Worm (Caenorhabditis elegans): ENCODE measurements around the gene M106.2.

The M106.2 gene

DNA sequence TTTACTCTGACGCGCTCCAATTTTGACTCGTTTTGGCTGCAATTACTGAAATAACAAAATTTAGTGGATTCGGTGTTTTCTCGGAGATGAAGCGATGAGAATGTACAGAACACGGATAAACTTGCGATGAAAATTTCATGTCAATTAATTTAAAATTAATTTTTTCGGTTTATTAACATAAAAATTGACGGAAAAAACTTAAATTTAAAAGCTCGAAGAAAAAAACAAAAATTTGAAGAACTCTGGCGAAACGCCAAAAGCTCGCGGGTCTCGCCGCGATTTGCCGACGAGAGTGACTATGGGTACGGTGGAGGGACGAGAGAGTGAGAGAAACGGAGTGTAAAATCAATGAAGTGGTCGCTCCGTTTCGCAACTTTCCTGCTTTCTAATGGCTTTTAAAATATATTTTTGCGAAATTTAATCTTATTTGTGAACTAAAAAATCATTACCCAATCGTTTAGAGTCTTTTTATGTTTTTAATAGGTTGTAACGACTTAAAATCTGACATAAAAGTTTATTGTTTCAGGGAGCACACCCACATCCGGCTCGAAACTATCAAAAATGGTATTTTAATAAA, 19.0 kb upstream of the M106.2 start, which contains the start of the genes gmps-1 and cap-2 (continued):
- TF ChIP-seq xnd-1 (tag; optimal IDR thresholded peaks at IDR 0.05), result peak; percentile 81
- no peak for TF ChIP-seq aptf-3 (GFP tag; IDR thresholded peaks at IDR 0.05)
- peak; percentile 49 for TF ChIP-seq F57C9.4 (tag; optimal IDR thresholded peaks at IDR 0.05)
- TF ChIP-seq fkh-3 (tag; optimal IDR thresholded peaks at IDR 0.05), result no peak
- no peak for TF ChIP-seq F57A8.1 (GFP tag; optimal IDR thresholded peaks at IDR 0.05)
- TF ChIP-seq chd-7 (tag; optimal IDR thresholded peaks at IDR 0.05), result peak; percentile 89
- TF ChIP-seq akir-1 (GFP tag; optimal IDR thresholded peaks at IDR 0.05), result no peak
- peak; percentile 98 for TF ChIP-seq Y53G8AR.9 (GFP tag; conservative IDR thresholded peaks at IDR 0.05)
- TF ChIP-seq F37B4.10 (GFP tag; IDR thresholded peaks at IDR 0.05), result no peak
- TF ChIP-seq let-526 (GFP tag; IDR thresholded peaks at IDR 0.05), result peak; percentile 92
- peak; percentile 93 for TF ChIP-seq hmg-20 (GFP tag; IDR thresholded peaks at IDR 0.05)
- TF ChIP-seq snpc-1.3 (tag; optimal IDR thresholded peaks at IDR 0.05; ENCODE audit: insufficient read depth), result peak; percentile 75
- TF ChIP-seq nfya-2 (GFP tag; IDR thresholded peaks at IDR 0.05), result no peak
- peak; percentile 45 for TF ChIP-seq nhr-80 (tag; optimal IDR thresholded peaks at IDR 0.05)
- TF ChIP-seq F22D6.2 (tag; optimal IDR thresholded peaks at IDR 0.05), result peak; percentile 79
- TF ChIP-seq lin-54 (GFP tag; optimal IDR thresholded peaks at IDR 0.05), result peak; percentile 92
- TF ChIP-seq cebp-2 (GFP tag; IDR thresholded peaks at IDR 0.05), result peak; percentile 81; the same call in 1 of the 2 replicates
- peak; percentile 79 for TF ChIP-seq madf-10 (tag; optimal IDR thresholded peaks at IDR 0.05)
- TF ChIP-seq T26A5.8 (tag; optimal IDR thresholded peaks at IDR 0.05), result no peak
- peak; percentile 93 for TF ChIP-seq C06A6.2 (GFP tag; conservative IDR thresholded peaks at IDR 0.05)
- peak; percentile 42 for TF ChIP-seq somi-1 (GFP tag; optimal IDR thresholded peaks at IDR 0.05)
- TF ChIP-seq pha-4 (tag; optimal IDR thresholded peaks at IDR 0.05), result peak; percentile 71
- TF ChIP-seq ZK185.1 (tag; optimal IDR thresholded peaks at IDR 0.05; ENCODE audit: poor library complexity, severe bottlenecking), result peak; percentile 94
- TF ChIP-seq die-1 (tag; optimal IDR thresholded peaks at IDR 0.05), result no peak
- TF ChIP-seq hlh-26 (GFP tag; conservative IDR thresholded peaks at IDR 0.05), result no peak
- TF ChIP-seq F33H1.4 (GFP tag; IDR thresholded peaks at IDR 0.05), result peak; percentile 100
- peak; percentile 97 for TF ChIP-seq dox-1 (GFP tag; IDR thresholded peaks at IDR 0.05)
- no peak for TF ChIP-seq ceh-79 (tag; optimal IDR thresholded peaks at IDR 0.05)
- TF ChIP-seq ztf-26 (tag; optimal IDR thresholded peaks at IDR 0.05), result peak; percentile 91
- TF ChIP-seq madf-6 (GFP tag; IDR thresholded peaks at IDR 0.05), result peak; percentile 93
- no peak for TF ChIP-seq ztf-22 (GFP tag; optimal IDR thresholded peaks at IDR 0.05)
- no peak for TF ChIP-seq ama-1 (optimal IDR thresholded peaks at IDR 0.05)
- peak in 1 of 2 experiments; percentile 62 for TF ChIP-seq ama-1 (GFP tag; optimal IDR thresholded peaks at IDR 0.05)
- peak; percentile 82 for TF ChIP-seq ceh-91 (GFP tag; IDR thresholded peaks at IDR 0.05)
- TF ChIP-seq mel-28 (tag; optimal IDR thresholded peaks at IDR 0.05; ENCODE audit: borderline replicate concordance), result peak; percentile 43
- TF ChIP-seq egl-44 (GFP tag; IDR thresholded peaks at IDR 0.05), result peak; percentile 76; the same call in 1 of the 2 replicates
- TF ChIP-seq T07F8.4 (tag; optimal IDR thresholded peaks at IDR 0.05), result peak; percentile 62
- peak; percentile 58 for TF ChIP-seq hrde-1 (tag; optimal IDR thresholded peaks at IDR 0.05; ENCODE audit: borderline replicate concordance)
- TF ChIP-seq rec-8 (tag; optimal IDR thresholded peaks at IDR 0.05), result peak in 1 of 2 experiments; percentile 59
- peak; percentile 74 for TF ChIP-seq tbp1 (GFP tag; optimal IDR thresholded peaks at IDR 0.05)
- peak; percentile 55; the same call in 1 of the 2 replicates for TF ChIP-seq ztf-6 (GFP tag; IDR thresholded peaks at IDR 0.05)
- TF ChIP-seq F49E8.2 (tag; optimal IDR thresholded peaks at IDR 0.05; ENCODE audit: insufficient read depth), result peak; percentile 85
- peak; percentile 80 for TF ChIP-seq snpc-3.4 (tag; optimal IDR thresholded peaks at IDR 0.05)
- peak; percentile 98 for TF ChIP-seq lsl-1 (GFP tag; optimal IDR thresholded peaks at IDR 0.05)
- TF ChIP-seq B0261.1 (tag; optimal IDR thresholded peaks at IDR 0.05), result peak; percentile 26
- TF ChIP-seq unc-130 (GFP tag; optimal IDR thresholded peaks at IDR 0.05), result peak; percentile 52
- TF ChIP-seq ceh-58 (GFP tag; IDR thresholded peaks at IDR 0.05), result no peak
- peak; percentile 30; the same call in 1 of the 2 replicates for TF ChIP-seq F39B2.1 (GFP tag; IDR thresholded peaks at IDR 0.05)

All from whole organism, young adult.